Fruit fly (Drosophila melanogaster) whole organism, embryonic: Measurements from ENCODE around the gene CG34134.

Source experiments
- CG10147 ChIP-seq: fragments of 200-800 bp; sonication (Bioruptor generic); optimal IDR thresholded peaks from 2 replicates; lab custom pipeline; 2019; ENCODE audit warnings: missing biosample characterization, mild to moderate bottlenecking, missing genetic modification characterization, moderate library complexity
- CG10209 ChIP-seq: fragments of 200-800 bp; sonication (Bioruptor generic); optimal IDR thresholded peaks from 3 replicates; lab custom pipeline; 2017; ENCODE audit warnings: missing biosample characterization, mild to moderate bottlenecking, missing genetic modification characterization, missing genetic modification reagents
- CG10654 ChIP-seq: fragments of 200-800 bp; sonication (Bioruptor generic); optimal IDR thresholded peaks from 2 replicates; lab custom pipeline; 2016; ENCODE audit warnings: missing biosample characterization, missing genetic modification characterization
- CG10959 ChIP-seq: fragments of 200-800 bp; sonication (Bioruptor generic); IDR thresholded peaks from 2 replicates; pipeline ENCODE4 v1.3.6; 2022; ENCODE audit warnings: missing biosample characterization, missing genetic modification characterization
- CG10979 ChIP-seq: fragments of 200-800 bp; sonication (Bioruptor generic); optimal IDR thresholded peaks from 2 replicates; lab custom pipeline; 2018; ENCODE audit warnings: missing biosample characterization, mild to moderate bottlenecking, missing genetic modification characterization, moderate library complexity
- CG11560 ChIP-seq: fragments of 200-800 bp; sonication (Bioruptor generic); IDR thresholded peaks from 3 replicates; pipeline ENCODE4 v1.3.6; 2022; ENCODE audit warnings: missing biosample characterization, missing genetic modification characterization
- CG11696 ChIP-seq: fragments of 200-800 bp; sonication (Bioruptor generic); IDR thresholded peaks from 2 replicates; pipeline ENCODE4 v1.3.6; 2022; ENCODE audit warnings: missing biosample characterization, missing genetic modification characterization
- CG12104 ChIP-seq: fragments of 200-800 bp; sonication (Bioruptor generic); optimal IDR thresholded peaks from 3 replicates; lab custom pipeline; 2016; ENCODE audit warnings: missing biosample characterization, missing genetic modification characterization
- CG12659 ChIP-seq: fragments of 200-800 bp; sonication (Bioruptor generic); optimal IDR thresholded peaks from 3 replicates; lab custom pipeline; 2017; ENCODE audit warnings: mild to moderate bottlenecking, missing biosample characterization, missing genetic modification reagents, missing genetic modification characterization
- CG15514 ChIP-seq: fragments of 200-800 bp; sonication (Bioruptor generic); optimal IDR thresholded peaks from 3 replicates; lab custom pipeline; 2017; ENCODE audit warnings: missing biosample characterization, missing genetic modification characterization, mild to moderate bottlenecking, moderate library complexity, missing genetic modification reagents
- CG1602 ChIP-seq: fragments of 200-800 bp; sonication (Bioruptor generic); optimal IDR thresholded peaks from 3 replicates; lab custom pipeline; 2016; ENCODE audit warnings: missing biosample characterization, missing genetic modification characterization
- CG1603 ChIP-seq: fragments of 200-800 bp; sonication (Bioruptor generic); optimal IDR thresholded peaks from 2 replicates; lab custom pipeline; 2019; ENCODE audit warnings: missing biosample characterization, mild to moderate bottlenecking, missing genetic modification characterization, moderate library complexity
- CG2199 ChIP-seq: fragments of 200-800 bp; sonication (Bioruptor generic); IDR thresholded peaks from 3 replicates; pipeline ENCODE4 v1.3.6; 2022; ENCODE audit warnings: missing biosample characterization, missing genetic modification characterization
- CG3281 ChIP-seq: fragments of 200-800 bp; sonication (Bioruptor generic); optimal IDR thresholded peaks from 3 replicates; lab custom pipeline; 2017; ENCODE audit warnings: missing biosample characterization, mild to moderate bottlenecking, missing genetic modification characterization
- CG33557 ChIP-seq: fragments of 200-800 bp; sonication (Bioruptor generic); optimal IDR thresholded peaks from 2 replicates; lab custom pipeline; 2019; ENCODE audit warnings: missing biosample characterization, mild to moderate bottlenecking, missing genetic modification characterization, moderate library complexity
- CG34422 ChIP-seq: fragments of 200-800 bp; sonication (Bioruptor generic); IDR thresholded peaks from 3 replicates; pipeline ENCODE4 v1.3.6; 2022; ENCODE audit warnings: missing biosample characterization, missing genetic modification characterization
- CG4282 ChIP-seq: fragments of 200-800 bp; sonication (Bioruptor generic); optimal IDR thresholded peaks from 2 replicates; lab custom pipeline; 2016; ENCODE audit warnings: missing biosample characterization, missing genetic modification characterization
- CG5245 ChIP-seq: fragments of 200-800 bp; sonication (Bioruptor generic); optimal IDR thresholded peaks from 3 replicates; lab custom pipeline; 2016; ENCODE audit warnings: missing biosample characterization, missing genetic modification characterization
- CG7357 ChIP-seq: fragments of 200-800 bp; sonication (Bioruptor generic); IDR thresholded peaks from 3 replicates; pipeline ENCODE4 v1.3.6; 2022; ENCODE audit warnings: missing biosample characterization, missing genetic modification characterization
- CG7745 ChIP-seq: fragments of 200-800 bp; sonication (Bioruptor generic); optimal IDR thresholded peaks from 2 replicates; lab custom pipeline; 2018; ENCODE audit warnings: missing biosample characterization, mild to moderate bottlenecking, missing genetic modification characterization, moderate library complexity
- CG8359 ChIP-seq: fragments of 200-800 bp; sonication (Bioruptor generic); optimal IDR thresholded peaks from 2 replicates; lab custom pipeline; 2017; ENCODE audit warnings: missing biosample characterization, mild to moderate bottlenecking, missing genetic modification characterization, borderline replicate concordance
- Camta ChIP-seq: fragments of 200-800 bp; sonication (Bioruptor generic); optimal IDR thresholded peaks from 2 replicates; lab custom pipeline; 2016; ENCODE audit warnings: missing biosample characterization, missing genetic modification characterization
- CkIIα-i1 ChIP-seq: fragments of 200-800 bp; sonication (Bioruptor generic); IDR thresholded peaks from 2 replicates; pipeline ENCODE4 v1.3.6; 2022; ENCODE audit warnings: missing biosample characterization, missing genetic modification characterization
- Dbx ChIP-seq: fragments of 200-800 bp; sonication (Bioruptor generic); IDR thresholded peaks from 3 replicates; pipeline ENCODE4 v1.3.6; 2022; ENCODE audit warnings: missing biosample characterization, missing genetic modification characterization
- Drgx ChIP-seq: fragments of 200-800 bp; sonication (Bioruptor generic); IDR thresholded peaks from 2 replicates; pipeline ENCODE4 v1.3.6; 2022; ENCODE audit warnings: missing biosample characterization, missing genetic modification characterization
- Ets97D ChIP-seq: fragments of 200-800 bp; sonication (Bioruptor generic); optimal IDR thresholded peaks from 3 replicates; lab custom pipeline; 2016; ENCODE audit warnings: missing biosample characterization, missing genetic modification characterization
- Kr ChIP-seq: fragments of 200-800 bp; sonication (Bioruptor generic); optimal IDR thresholded peaks from 2 replicates; lab custom pipeline; 2017; ENCODE audit warnings: missing biosample characterization, mild to moderate bottlenecking, missing genetic modification characterization
- Neu2 ChIP-seq: fragments of 200-800 bp; sonication (Bioruptor generic); optimal IDR thresholded peaks from 3 replicates; lab custom pipeline; 2016; ENCODE audit warnings: missing biosample characterization, missing genetic modification characterization, borderline replicate concordance
- Nf-YA ChIP-seq: fragments of 200-800 bp; sonication (Bioruptor generic); IDR thresholded peaks from 2 replicates; pipeline ENCODE4 v1.3.6; 2022; ENCODE audit warnings: missing biosample characterization, missing genetic modification characterization
- Side ChIP-seq: fragments of 200-800 bp; sonication (Bioruptor generic); optimal IDR thresholded peaks from 2 replicates; lab custom pipeline; 2016; ENCODE audit warnings: missing biosample characterization, missing genetic modification characterization
- Sry-β ChIP-seq: fragments of 200-800 bp; sonication (Bioruptor generic); optimal IDR thresholded peaks from 2 replicates; lab custom pipeline; 2018; ENCODE audit warnings: missing biosample characterization, mild to moderate bottlenecking, missing genetic modification characterization, moderate library complexity
- az2 ChIP-seq: fragments of 200-800 bp; sonication (Bioruptor generic); optimal IDR thresholded peaks from 3 replicates; lab custom pipeline; 2016; ENCODE audit warnings: missing biosample characterization, missing genetic modification characterization
- chif ChIP-seq, 2 experiments: fragments of 200-800 bp; sonication (Bioruptor generic); optimal IDR thresholded peaks; 3 replicates each; lab custom pipeline; 2016; ENCODE audit warnings: missing biosample characterization in 2 of 2, missing genetic modification characterization in 2 of 2
- corto ChIP-seq: fragments of 200-800 bp; sonication (Bioruptor generic); optimal IDR thresholded peaks from 2 replicates; lab custom pipeline; 2016; ENCODE audit warnings: missing biosample characterization, mild to moderate bottlenecking, missing genetic modification characterization, moderate library complexity
- crp ChIP-seq, 2 experiments: fragments of 200-800 bp; sonication (Bioruptor generic); optimal IDR thresholded peaks; 2 replicates in 1 of 2; 3 replicates in 1 of 2; lab custom pipeline; 2017; ENCODE audit warnings: missing biosample characterization in 2 of 2, missing genetic modification characterization in 2 of 2, mild to moderate bottlenecking in 1 of 2, moderate library complexity in 1 of 2
- eve ChIP-seq, 2 experiments: fragments of >200 bp; optimal IDR thresholded peaks; 2 replicates each; lab custom pipeline; 2017; ENCODE audit warnings: missing biosample characterization in 2 of 2, missing genetic modification characterization in 2 of 2
- eyg ChIP-seq: fragments of 200-800 bp; sonication (Bioruptor generic); optimal IDR thresholded peaks from 3 replicates; lab custom pipeline; 2016; ENCODE audit warnings: missing biosample characterization, missing genetic modification characterization
- ham ChIP-seq: fragments of 200-800 bp; sonication (Bioruptor generic); IDR thresholded peaks from 2 replicates; pipeline ENCODE4 v1.3.6; 2022; ENCODE audit warnings: missing biosample characterization, missing genetic modification characterization
- kni ChIP-seq: fragments of 200-800 bp; sonication (Bioruptor generic); optimal IDR thresholded peaks from 3 replicates; lab custom pipeline; 2017; ENCODE audit warnings: mild to moderate bottlenecking, missing biosample characterization, missing genetic modification reagents, missing genetic modification characterization
- lab ChIP-seq: fragments of 200-800 bp; sonication (Bioruptor generic); optimal IDR thresholded peaks from 3 replicates; lab custom pipeline; 2017; ENCODE audit warnings: missing biosample characterization, missing genetic modification characterization, mild to moderate bottlenecking, moderate library complexity, missing genetic modification reagents
- nom ChIP-seq: fragments of 200-800 bp; sonication (Bioruptor generic); optimal IDR thresholded peaks from 2 replicates; lab custom pipeline; 2017; ENCODE audit warnings: missing biosample characterization, missing genetic modification characterization, mild to moderate bottlenecking, moderate library complexity, missing genetic modification reagents
- org-1 ChIP-seq: fragments of 200-800 bp; sonication (Bioruptor generic); optimal IDR thresholded peaks from 2 replicates; lab custom pipeline; 2017; ENCODE audit warnings: missing biosample characterization, missing genetic modification characterization
- otp ChIP-seq: fragments of 200-800 bp; sonication (Bioruptor generic); IDR thresholded peaks from 3 replicates; pipeline ENCODE4, ENCODE4 v1.3.6; 2022; ENCODE audit warnings: missing biosample characterization, missing genetic modification characterization
- p53 ChIP-seq: fragments of 200-800 bp; sonication (Bioruptor generic); optimal IDR thresholded peaks from 2 replicates; lab custom pipeline; 2016; ENCODE audit warnings: missing biosample characterization, missing genetic modification characterization
- peb ChIP-seq: fragments of 200-800 bp; sonication (Bioruptor generic); IDR thresholded peaks from 2 replicates; pipeline ENCODE4 v1.3.6; 2022; ENCODE audit warnings: missing biosample characterization, missing genetic modification characterization
- phol ChIP-seq: fragments of 200-800 bp; sonication (Bioruptor generic); optimal IDR thresholded peaks from 3 replicates; lab custom pipeline; 2018; ENCODE audit warnings: missing biosample characterization, mild to moderate bottlenecking, missing genetic modification characterization, moderate library complexity
- rib ChIP-seq: fragments of 200-800 bp; sonication (Bioruptor generic); IDR thresholded peaks from 2 replicates; pipeline ENCODE4 v1.3.6; 2022; ENCODE audit warnings: missing biosample characterization, missing genetic modification characterization
- sens-2 ChIP-seq: fragments of 200-800 bp; sonication (Bioruptor generic); IDR thresholded peaks from 2 replicates; pipeline ENCODE4 v1.3.6; 2022; ENCODE audit warnings: missing biosample characterization, missing genetic modification characterization
- sima ChIP-seq: fragments of 200-800 bp; sonication (Bioruptor generic); optimal IDR thresholded peaks from 2 replicates; lab custom pipeline; 2016; ENCODE audit warnings: missing biosample characterization, missing genetic modification characterization
- unc-4 ChIP-seq: fragments of 200-800 bp; sonication (Bioruptor generic); IDR thresholded peaks from 2 replicates; pipeline ENCODE4 v1.3.6; 2022; ENCODE audit warnings: missing biosample characterization, missing genetic modification characterization; ENCODE audit not compliant: partially characterized antibody

CG34134 gene

dm6 chr2L:8164219-8164618 lies 26.4 kb downstream of the CG34134 start (continued):
- peak; percentile 2 for TF ChIP-seq CG4282
- TF ChIP-seq CG1603 = peak; percentile 87
- TF ChIP-seq chif (GFP tag; optimal IDR thresholded peaks at IDR 0.05; lab: Kevin White, UChicago) = peak; percentile 71 to 79
- peak; percentile 9 for TF ChIP-seq CG10147 (GFP tag; lab: Kevin White, UChicago)
- no peak for TF ChIP-seq CkIIα-i1
- no peak for TF ChIP-seq CG7357 (GFP tag; lab: Robert Waterston, UW)
- peak; percentile 50 for TF ChIP-seq sima (GFP tag; lab: Kevin White, UChicago)
- TF ChIP-seq rib = no peak
- TF ChIP-seq Dbx (GFP tag; lab: Robert Waterston, UW) = no peak
- peak; percentile 74 for TF ChIP-seq Kr (GFP tag; lab: Kevin White, UChicago)
- peak; percentile 88 for TF ChIP-seq lab
- TF ChIP-seq CG10209 (GFP tag; lab: Kevin White, UChicago) = peak; percentile 89
- peak; percentile 63 for TF ChIP-seq CG10959
- peak; percentile 86 for TF ChIP-seq CG12104 (GFP tag; lab: Kevin White, UChicago)
- TF ChIP-seq corto (GFP tag; lab: Kevin White, UChicago) = no peak
- TF ChIP-seq CG10979 (tag; lab: Kevin White, UChicago) = peak; percentile 54
- TF ChIP-seq CG11696 (GFP tag; lab: Robert Waterston, UW) = peak; percentile 61; the same call in 1 of the 2 replicates
- peak; percentile 93 for TF ChIP-seq CG33557 (GFP tag; lab: Kevin White, UChicago)
- peak; percentile 82 for TF ChIP-seq org-1 (GFP tag; lab: Kevin White, UChicago)
- peak; percentile 57 for TF ChIP-seq CG10654 (GFP tag; lab: Kevin White, UChicago)
- TF ChIP-seq Neu2 = no peak
- TF ChIP-seq CG8359 (GFP tag; lab: Kevin White, UChicago) = peak; percentile 59
- peak; percentile 59 for TF ChIP-seq Nf-YA (GFP tag; lab: Robert Waterston, UW)
- peak; percentile 86 for TF ChIP-seq CG7745 (tag; lab: Kevin White, UChicago)
- TF ChIP-seq CG15514 = peak; percentile 54
- peak; percentile 76 for TF ChIP-seq CG1602 (GFP tag; lab: Kevin White, UChicago)

DNA sequence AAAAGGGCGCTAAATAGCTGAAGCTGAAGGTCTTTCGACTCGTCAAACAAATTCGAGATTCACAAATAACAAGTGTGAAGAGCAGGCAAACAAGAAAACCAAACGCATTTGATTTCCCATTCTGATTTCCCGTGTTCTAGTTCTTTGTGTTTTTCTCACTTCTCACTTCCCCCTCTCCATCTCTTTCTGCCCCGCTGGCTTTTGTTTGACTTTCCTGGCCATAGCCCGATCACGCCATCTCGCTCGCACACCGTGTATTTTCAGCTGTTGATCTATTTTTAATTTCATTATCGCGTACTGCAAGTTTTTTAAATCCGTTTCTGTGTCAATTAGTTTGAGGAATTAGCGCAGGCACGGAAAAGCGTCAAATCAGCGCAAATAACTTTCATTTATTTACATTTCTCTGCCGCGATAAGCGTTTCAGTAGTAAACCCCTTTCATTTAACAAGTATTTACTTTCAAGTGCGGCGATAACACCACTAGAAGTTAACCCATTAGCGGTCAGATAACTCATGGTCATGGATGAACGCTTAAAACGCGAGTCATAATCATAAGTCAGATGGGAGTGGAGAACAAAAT lies 26.9 kb downstream of the CG34134 start:
- no peak for TF ChIP-seq CG34422 (GFP tag; lab: Robert Waterston, UW)
- no peak for TF ChIP-seq unc-4
- TF ChIP-seq lab = peak; percentile 3
- TF ChIP-seq ham (GFP tag; lab: Robert Waterston, UW) = no peak
- TF ChIP-seq p53 (GFP tag; lab: Kevin White, UChicago) = no peak
- TF ChIP-seq Sry-β = no peak
- TF ChIP-seq CG12659 (GFP tag; lab: Kevin White, UChicago) = no peak
- peak; percentile 4 for TF ChIP-seq CG3281 (GFP tag; lab: Kevin White, UChicago)
- TF ChIP-seq az2 (GFP tag; lab: Kevin White, UChicago) = no peak
- no peak for TF ChIP-seq CG5245 (GFP tag; lab: Kevin White, UChicago)
- no peak for TF ChIP-seq Camta (GFP tag; lab: Kevin White, UChicago)
- TF ChIP-seq peb (GFP tag; lab: Robert Waterston, UW) = no peak
- 0 out of 2 replicates have a peak, but pooled peaks have one; percentile 45 for TF ChIP-seq sens-2 (GFP tag; lab: Robert Waterston, UW)
- TF ChIP-seq CG11560 = no peak
- no peak for TF ChIP-seq Ets97D
- TF ChIP-seq nom (GFP tag; lab: Kevin White, UChicago) = no peak
- TF ChIP-seq eve (GFP tag; optimal IDR thresholded peaks at IDR 0.05; lab: Kevin White, UChicago) = peak in 1 of 2 experiments; percentile 59
- TF ChIP-seq eyg = no peak
- no peak for TF ChIP-seq crp (GFP tag; optimal IDR thresholded peaks at IDR 0.05; lab: Kevin White, UChicago)
- TF ChIP-seq Drgx (GFP tag; lab: Robert Waterston, UW) = no peak
- peak; percentile 4; the same call in 1 of the 3 replicates for TF ChIP-seq otp (GFP tag; lab: Robert Waterston, UW)
- 0 out of 3 replicates have a peak, but pooled peaks have one; percentile 8 for TF ChIP-seq CG2199 (GFP tag; lab: Robert Waterston, UW)
- TF ChIP-seq kni (GFP tag; lab: Kevin White, UChicago) = peak; percentile 53
- no peak for TF ChIP-seq Side
- TF ChIP-seq phol (tag; lab: Kevin White, UChicago) = no peak
